Worm (Caenorhabditis elegans) whole organism, L1 larva: ENCODE measurements around the gene cest-25.

ENCODE experiments used
- alr-1 ChIP-seq: fragments of 200-800 bp; sonication (Bioruptor generic); optimal IDR thresholded peaks from 2 replicates; lab custom pipeline; 2018; ENCODE audit warnings: borderline replicate concordance, mild to moderate bottlenecking, missing genetic modification characterization, missing compliant biosample characterization
- aly-2 ChIP-seq: fragments of 150-350 bp; optimal IDR thresholded peaks from 2 replicates; lab custom pipeline; 2014; ENCODE audit warnings: missing biosample characterization, missing genetic modification characterization
- ceh-63 ChIP-seq: fragments of 200-800 bp; sonication (Bioruptor generic); optimal IDR thresholded peaks from 2 replicates; lab custom pipeline; 2018; ENCODE audit warnings: mild to moderate bottlenecking, missing genetic modification characterization, missing compliant biosample characterization
- ceh-88 ChIP-seq: fragments of 200-800 bp; sonication (Bioruptor generic); IDR thresholded peaks from 2 replicates; pipeline ENCODE4 v1.3.6; 2022; ENCODE audit warnings: missing genetic modification characterization, missing compliant biosample characterization
- ceh-90 ChIP-seq: sonication (generic microtip); optimal IDR thresholded peaks from 2 replicates; lab custom pipeline; 2016; ENCODE audit warnings: missing genetic modification characterization, missing compliant biosample characterization
- ces-1 ChIP-seq: fragments of 150-350 bp; optimal IDR thresholded peaks from 2 replicates; lab custom pipeline; 2014; ENCODE audit warnings: missing biosample characterization, missing genetic modification reagents, missing genetic modification characterization
- dsc-1 ChIP-seq: sonication (generic microtip); optimal IDR thresholded peaks from 2 replicates; lab custom pipeline; 2016; ENCODE audit warnings: mild to moderate bottlenecking, missing genetic modification characterization, missing compliant biosample characterization
- efl-1 ChIP-seq, 4 experiments: fragments of 150-350 bp; optimal IDR thresholded peaks in 3 of 4; peaks in 1 of 4; 1 replicate in 1 of 4; 2 replicates in 3 of 4; lab custom pipeline; 2014; ENCODE audit warnings: missing biosample characterization in 2 of 4, missing genetic modification characterization in 2 of 4, missing genetic modification reagents in 2 of 4
- elt-2 ChIP-seq: sonication (generic microtip); optimal IDR thresholded peaks from 2 replicates; lab custom pipeline; 2016; ENCODE audit warnings: missing genetic modification characterization, mild to moderate bottlenecking, inconsistent platforms, missing compliant biosample characterization, missing genetic modification reagents
- fkh-10 ChIP-seq: sonication (generic microtip); optimal IDR thresholded peaks from 2 replicates; lab custom pipeline; 2017; ENCODE audit warnings: missing biosample characterization, missing genetic modification reagents, missing genetic modification characterization
- fkh-4 ChIP-seq: sonication (generic microtip); optimal IDR thresholded peaks from 2 replicates; lab custom pipeline; 2016; ENCODE audit warnings: missing compliant biosample characterization, missing genetic modification characterization, borderline replicate concordance
- fos-1 ChIP-seq: fragments of 150-350 bp; optimal IDR thresholded peaks from 2 replicates; lab custom pipeline; 2014; ENCODE audit warnings: missing biosample characterization, missing genetic modification characterization
- grh-1 ChIP-seq: fragments of 200-800 bp; sonication (Bioruptor generic); IDR thresholded peaks from 2 replicates; pipeline ENCODE4 v1.3.6; 2022; ENCODE audit warnings: missing genetic modification reagents, missing genetic modification characterization, missing compliant biosample characterization
- hlh-17 ChIP-seq: fragments of 200-800 bp; sonication (Bioruptor generic); optimal IDR thresholded peaks from 2 replicates; lab custom pipeline; 2018; ENCODE audit warnings: missing genetic modification characterization, mild to moderate bottlenecking, missing compliant biosample characterization, moderate library complexity, borderline replicate concordance
- irx-1 ChIP-seq: sonication (generic microtip); optimal IDR thresholded peaks from 2 replicates; lab custom pipeline; 2016; ENCODE audit warnings: missing genetic modification characterization, missing compliant biosample characterization
- jun-1 ChIP-seq: fragments of 150-350 bp; optimal IDR thresholded peaks from 2 replicates; lab custom pipeline; 2014; ENCODE audit warnings: missing biosample characterization, missing genetic modification reagents, missing genetic modification characterization
- lin-13 ChIP-seq: fragments of 150-350 bp; optimal IDR thresholded peaks from 2 replicates; lab custom pipeline; 2014; ENCODE audit warnings: missing biosample characterization, missing genetic modification reagents, missing genetic modification characterization
- lin-14 ChIP-seq: fragments of 200-800 bp; sonication (Bioruptor generic); optimal IDR thresholded peaks from 2 replicates; lab custom pipeline; 2018; ENCODE audit warnings: mild to moderate bottlenecking, missing genetic modification characterization, moderate library complexity, missing compliant biosample characterization
- lin-15B ChIP-seq: fragments of 150-350 bp; sonication (generic microtip); optimal IDR thresholded peaks from 3 replicates; lab custom pipeline; 2014; ENCODE audit warnings: missing biosample characterization, missing genetic modification characterization
- lin-35 ChIP-seq, 2 experiments: fragments of 150-350 bp; optimal IDR thresholded peaks; 2 replicates each; lab custom pipeline; 2014; ENCODE audit warnings: missing biosample characterization in 2 of 2, missing genetic modification characterization in 2 of 2, missing genetic modification reagents in 2 of 2
- lir-3 ChIP-seq: sonication (generic microtip); optimal IDR thresholded peaks from 2 replicates; lab custom pipeline; 2016; ENCODE audit warnings: mild to moderate bottlenecking, missing genetic modification characterization, moderate library complexity, missing compliant biosample characterization; ENCODE audit not compliant: poor library complexity
- mab-9 ChIP-seq: fragments of 200-800 bp; sonication (Bioruptor generic); IDR thresholded peaks from 2 replicates; pipeline ENCODE4 v1.3.6; 2022; ENCODE audit warnings: missing genetic modification reagents, missing genetic modification characterization, missing compliant biosample characterization
- mdl-1 ChIP-seq, 2 experiments: fragments of 150-350 bp; optimal IDR thresholded peaks; 2 replicates each; lab custom pipeline; 2014 to 2017; ENCODE audit warnings: missing biosample characterization in 2 of 2, missing genetic modification characterization in 2 of 2, inconsistent platforms in 1 of 2
- mef-2 ChIP-seq: fragments of 150-350 bp; optimal IDR thresholded peaks from 2 replicates; lab custom pipeline; 2014; ENCODE audit warnings: missing biosample characterization, missing genetic modification characterization
- nhr-12 ChIP-seq: sonication (generic microtip); optimal IDR thresholded peaks from 2 replicates; lab custom pipeline; 2017; ENCODE audit warnings: missing biosample characterization, missing genetic modification characterization
- nhr-19 ChIP-seq: fragments of 200-800 bp; sonication (Bioruptor generic); conservative IDR thresholded peaks from 2 replicates; pipeline ENCODE4 v1.3.6; 2022; ENCODE audit warnings: missing genetic modification characterization, missing compliant biosample characterization
- nhr-20 ChIP-seq: sonication (generic microtip); optimal IDR thresholded peaks from 2 replicates; lab custom pipeline; 2016; ENCODE audit warnings: mild to moderate bottlenecking, missing genetic modification characterization, missing compliant biosample characterization
- nhr-47 ChIP-seq: sonication (generic microtip); optimal IDR thresholded peaks from 2 replicates; lab custom pipeline; 2016; ENCODE audit warnings: mild to moderate bottlenecking, missing genetic modification characterization, moderate library complexity, missing compliant biosample characterization
- nhr-71 ChIP-seq: sonication (generic microtip); optimal IDR thresholded peaks from 2 replicates; lab custom pipeline; 2016; ENCODE audit warnings: mild to moderate bottlenecking, missing genetic modification characterization, moderate library complexity, missing compliant biosample characterization
- nhr-76 ChIP-seq: sonication (generic microtip); optimal IDR thresholded peaks from 2 replicates; lab custom pipeline; 2017; ENCODE audit warnings: missing biosample characterization, missing genetic modification characterization
- nhr-77 ChIP-seq: fragments of 150-350 bp; optimal IDR thresholded peaks from 2 replicates; lab custom pipeline; 2014; ENCODE audit warnings: missing biosample characterization, missing genetic modification characterization
- nhr-90 ChIP-seq: sonication (generic microtip); optimal IDR thresholded peaks from 2 replicates; lab custom pipeline; 2016; ENCODE audit warnings: mild to moderate bottlenecking, missing genetic modification characterization, missing compliant biosample characterization; ENCODE audit not compliant: poor library complexity
- rnt-1 ChIP-seq: sonication (generic microtip); optimal IDR thresholded peaks from 2 replicates; lab custom pipeline; 2016; ENCODE audit warnings: mild to moderate bottlenecking, missing genetic modification characterization, moderate library complexity, missing compliant biosample characterization
- skn-1 ChIP-seq: fragments of 150-350 bp; optimal IDR thresholded peaks from 2 replicates; lab custom pipeline; 2014; ENCODE audit warnings: missing biosample characterization, missing genetic modification characterization
- snpc-4 ChIP-seq: fragments of 150-350 bp; optimal IDR thresholded peaks from 2 replicates; lab custom pipeline; 2014; ENCODE audit warnings: missing biosample characterization, missing genetic modification characterization
- sptf-1 ChIP-seq: fragments of 150-350 bp; optimal IDR thresholded peaks from 2 replicates; lab custom pipeline; 2014; ENCODE audit warnings: missing biosample characterization, missing genetic modification characterization
- sup-37 ChIP-seq: fragments of 200-800 bp; sonication (Bioruptor generic); optimal IDR thresholded peaks from 2 replicates; lab custom pipeline; 2018; ENCODE audit warnings: mild to moderate bottlenecking, missing genetic modification characterization, missing compliant biosample characterization
- tbx-2 ChIP-seq: sonication (generic microtip); optimal IDR thresholded peaks from 2 replicates; lab custom pipeline; 2016; ENCODE audit warnings: missing genetic modification characterization, missing compliant biosample characterization
- tlp-1 ChIP-seq: fragments of 150-350 bp; optimal IDR thresholded peaks from 2 replicates; lab custom pipeline; 2014; ENCODE audit warnings: missing biosample characterization, missing genetic modification characterization
- unc-62 ChIP-seq: fragments of 150-350 bp; optimal IDR thresholded peaks from 2 replicates; lab custom pipeline; 2014; ENCODE audit warnings: missing biosample characterization, missing genetic modification reagents, missing genetic modification characterization
- unc-86 ChIP-seq: sonication (generic microtip); optimal IDR thresholded peaks from 2 replicates; lab custom pipeline; 2016; ENCODE audit warnings: missing genetic modification characterization, missing compliant biosample characterization
- zag-1 ChIP-seq: fragments of 150-350 bp; optimal IDR thresholded peaks from 2 replicates; lab custom pipeline; 2014; ENCODE audit warnings: missing biosample characterization, missing genetic modification characterization
- zip-4 ChIP-seq: fragments of 200-800 bp; sonication (Bioruptor generic); optimal IDR thresholded peaks from 2 replicates; lab custom pipeline; 2018; ENCODE audit warnings: mild to moderate bottlenecking, missing genetic modification characterization, moderate library complexity, missing compliant biosample characterization

cest-25 gene

ce11 chrIII:2698740-2699139 lies 40.6 kb downstream of the cest-25 start, which contains the start of gene slc-30A9 (continued):
- TF ChIP-seq nhr-47 (tag; lab: Kevin White, UChicago) (peak; percentile 42), nhr-90 (tag; lab: Kevin White, UChicago) (no peak), lir-3 (tag; lab: Kevin White, UChicago) (no peak), lin-15B (tag; lab: Kevin White, UChicago) (peak; percentile 59), jun-1 (tag; lab: Kevin White, UChicago) (no peak), tlp-1 (tag; lab: Kevin White, UChicago) (no peak), unc-62 (GFP tag; lab: Kevin White, UChicago) (no peak), zag-1 (no peak), nhr-71 (tag; lab: Kevin White, UChicago) (peak; percentile 63), fos-1 (tag; lab: Kevin White, UChicago) (no peak), nhr-19 (GFP tag; lab: Robert Waterston, UW) (no peak), sptf-1 (tag; lab: Kevin White, UChicago) (no peak), lin-35 (GFP tag; optimal IDR thresholded peaks at IDR 0.05; lab: Kevin White, UChicago) (peak; percentile 35 to 50), tbx-2 (tag; lab: Kevin White, UChicago) (peak; percentile 15), lin-14 (GFP tag; lab: Kevin White, UChicago) (no peak), mdl-1 (tag; optimal IDR thresholded peaks at IDR 0.05; lab: Kevin White, UChicago) (no peak), aly-2 (tag; lab: Kevin White, UChicago) (no peak), ceh-88 (GFP tag; lab: Robert Waterston, UW) (no peak), dsc-1 (tag; lab: Kevin White, UChicago) (no peak), rnt-1 (tag; lab: Kevin White, UChicago) (no peak), grh-1 (GFP tag; lab: Robert Waterston, UW) (no peak), fkh-4 (tag; lab: Kevin White, UChicago) (no peak), nhr-76 (tag; lab: Kevin White, UChicago) (no peak), alr-1 (tag; lab: Kevin White, UChicago) (no peak), ceh-90 (no peak), irx-1 (tag; lab: Kevin White, UChicago) (no peak), nhr-12 (tag; lab: Kevin White, UChicago) (no peak), nhr-77 (tag; lab: Kevin White, UChicago) (peak; percentile 14), elt-2 (tag; lab: Kevin White, UChicago) (no peak), mab-9 (GFP tag; lab: Robert Waterston, UW) (no peak), nhr-20 (peak; percentile 19)

DNA sequence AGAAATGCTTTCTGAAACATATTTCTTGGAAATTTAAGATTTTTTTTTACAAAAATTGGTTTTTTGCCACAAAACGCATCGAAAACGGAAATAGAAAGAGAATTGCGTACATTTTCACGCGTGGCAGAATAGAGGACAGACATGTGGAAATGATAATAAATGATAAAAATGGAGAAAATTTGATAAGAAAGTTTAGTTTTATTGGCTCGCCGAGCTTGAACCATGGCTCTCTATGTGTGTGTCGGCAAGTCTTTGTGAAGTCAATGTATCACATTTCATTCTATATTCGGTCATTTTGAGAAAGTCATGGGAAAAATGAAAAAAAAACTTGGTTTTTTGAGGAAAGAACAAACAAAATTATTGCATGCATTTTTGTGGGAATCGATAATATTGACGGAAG lies 51.9 kb downstream of the cest-25 start:
- TF ChIP-seq lin-35 (GFP tag; optimal IDR thresholded peaks at IDR 0.05; lab: Kevin White, UChicago) (peak in 1 of 2 experiments; percentile 29), unc-86 (tag; lab: Kevin White, UChicago) (no peak), alr-1 (tag; lab: Kevin White, UChicago) (no peak), skn-1 (tag; lab: Kevin White, UChicago) (no peak), nhr-47 (tag; lab: Kevin White, UChicago) (no peak), zip-4 (GFP tag; lab: Kevin White, UChicago) (no peak), nhr-76 (tag; lab: Kevin White, UChicago) (no peak), elt-2 (tag; lab: Kevin White, UChicago) (peak; percentile 48), mef-2 (no peak), tbx-2 (tag; lab: Kevin White, UChicago) (no peak), ceh-63 (GFP tag; lab: Kevin White, UChicago) (no peak), lin-13 (GFP tag; lab: Kevin White, UChicago) (no peak)

- TF ChIP-seq mab-9 (GFP tag; lab: Robert Waterston, UW) (no peak), hlh-17 (GFP tag; lab: Kevin White, UChicago) (no peak), ces-1 (GFP tag; lab: Kevin White, UChicago) (peak; percentile 68), fkh-10 (GFP tag; lab: Kevin White, UChicago) (peak; percentile 87), sup-37 (GFP tag; lab: Kevin White, UChicago) (no peak), skn-1 (tag; lab: Kevin White, UChicago) (no peak), zag-1 (peak; percentile 1), snpc-4 (tag; lab: Kevin White, UChicago) (no peak), efl-1 (optimal IDR thresholded peaks at IDR 0.05; lab: Kevin White, UChicago) (no peak), efl-1 (GFP tag; optimal IDR thresholded peaks at IDR 0.05 in 1 of 2; lab: Kevin White, UChicago) (peak in 1 of 2 experiments; percentile 62)
- TF ChIP-seq, all 84 proteins: peak for 4
These were observed 52.7 kb downstream of the cest-25 start for ce11 chrIII:2686663-2687062.
